Worm (Caenorhabditis elegans): ENCODE data around the gene str-149.
A peak's percentile ranks its signal among the peaks of the same experiment; 100 is the strongest.

The str-149 gene

DNA sequence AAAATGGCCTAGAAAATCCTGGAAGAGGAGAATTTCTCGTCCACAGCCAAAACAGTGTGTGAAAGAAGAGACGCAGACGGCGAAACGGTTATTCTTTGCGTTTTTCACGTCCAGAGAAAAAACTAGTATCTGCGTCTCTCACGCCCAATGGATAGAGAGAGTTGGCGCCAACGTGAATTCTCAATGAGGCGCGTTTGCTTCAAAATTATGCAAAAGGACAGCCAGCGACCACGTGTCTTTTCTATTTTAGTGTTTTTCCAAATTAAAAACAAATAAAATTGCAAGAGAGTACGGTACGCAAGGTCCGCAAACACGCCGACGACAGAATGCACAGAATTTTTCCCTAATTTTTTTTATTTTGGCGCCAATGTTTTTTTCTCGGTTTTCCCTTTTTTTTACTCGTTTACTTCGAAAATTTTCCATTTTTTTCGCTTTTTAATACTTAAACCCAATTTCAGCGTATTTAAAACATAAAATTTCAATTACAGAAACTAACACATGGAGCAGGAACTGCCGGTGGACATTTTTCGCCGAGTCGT, 35.3 kb upstream of the str-149 start, which contains the start of gene Y32B12B.2 (continued):
- TF ChIP-seq dox-1 (GFP tag; IDR thresholded peaks at IDR 0.05) (peak; percentile 93), nhr-179 (tag; optimal IDR thresholded peaks at IDR 0.05) (no peak), F33H1.4 (GFP tag; IDR thresholded peaks at IDR 0.05) (no peak), lag-1 (GFP tag; IDR thresholded peaks at IDR 0.05) (no peak), ztf-3 (GFP tag; optimal IDR thresholded peaks at IDR 0.05) (no peak), lsy-27 (tag; optimal IDR thresholded peaks at IDR 0.05; ENCODE audit: borderline replicate concordance, insufficient read depth) (no peak), attf-6 (GFP tag; IDR thresholded peaks at IDR 0.05) (peak; percentile 56), rcor-1 (GFP tag; IDR thresholded peaks at IDR 0.05) (0 out of 2 replicates have a peak, but pooled peaks have one; percentile 15), F57A8.1 (GFP tag; optimal IDR thresholded peaks at IDR 0.05) (no peak), die-1 (tag; optimal IDR thresholded peaks at IDR 0.05) (no peak), nhr-120 (GFP tag; IDR thresholded peaks at IDR 0.05) (no peak), unc-130 (GFP tag; optimal IDR thresholded peaks at IDR 0.05) (peak; percentile 26), K12H6.12 (tag; optimal IDR thresholded peaks at IDR 0.05) (peak; percentile 31), nhr-90 (tag; optimal IDR thresholded peaks at IDR 0.05) (no peak), D2030.7 (GFP tag; IDR thresholded peaks at IDR 0.05) (peak; percentile 67; the same call in 1 of the 2 replicates), ets-4 (GFP tag; optimal IDR thresholded peaks at IDR 0.05) (no peak), hmg-1.2 (GFP tag; IDR thresholded peaks at IDR 0.05) (peak; percentile 81), madf-3 (GFP tag; IDR thresholded peaks at IDR 0.05) (0 out of 2 replicates have a peak, but pooled peaks have one; percentile 17), unc-62 (GFP tag; optimal IDR thresholded peaks at IDR 0.05) (no peak), tlf-1 (GFP tag; optimal IDR thresholded peaks at IDR 0.05) (peak; percentile 31), snpc-1.1 (tag; optimal IDR thresholded peaks at IDR 0.05; ENCODE audit: insufficient read depth) (no peak), F52B5.7 (tag; optimal IDR thresholded peaks at IDR 0.05) (no peak), ZK185.1 (tag; optimal IDR thresholded peaks at IDR 0.05; ENCODE audit: poor library complexity, severe bottlenecking) (no peak), zim-3 (tag; optimal IDR thresholded peaks at IDR 0.05) (no peak), ceh-100 (GFP tag; IDR thresholded peaks at IDR 0.05) (peak; percentile 54; the same call in 1 of the 2 replicates), ccch-3 (GFP tag; optimal IDR thresholded peaks at IDR 0.05) (no peak), B0019.2 (GFP tag; conservative IDR thresholded peaks at IDR 0.05) (no peak; the same call in none of the 2 replicates), efl-1 (GFP tag; optimal IDR thresholded peaks at IDR 0.05) (peak; percentile 66), dpl-1 (GFP tag; optimal IDR thresholded peaks at IDR 0.05) (peak; percentile 76), gei-17 (GFP tag; optimal IDR thresholded peaks at IDR 0.05) (no peak), tbx-9 (tag; optimal IDR thresholded peaks at IDR 0.05; ENCODE audit: borderline replicate concordance) (no peak), snpc-4 (GFP tag; optimal IDR thresholded peaks at IDR 0.05) (no peak), snpc-4 (tag; optimal IDR thresholded peaks at IDR 0.05) (peak in 2 of 4 experiments; percentile 52 to 73), lin-54 (GFP tag; optimal IDR thresholded peaks at IDR 0.05) (peak; percentile 57), somi-1 (GFP tag; optimal IDR thresholded peaks at IDR 0.05) (peak; percentile 22), zfh-2 (GFP tag; conservative IDR thresholded peaks at IDR 0.05) (no peak), ceh-27 (GFP tag; optimal IDR thresholded peaks at IDR 0.05) (peak; percentile 8), ztf-6 (GFP tag; IDR thresholded peaks at IDR 0.05) (0 out of 2 replicates have a peak, but pooled peaks have one; percentile 11), nhr-80 (tag; optimal IDR thresholded peaks at IDR 0.05) (no peak), F23B12.7 (tag; optimal IDR thresholded peaks at IDR 0.05; ENCODE audit: insufficient read depth) (no peak)

Data from whole organism, young adult.